Worm (Caenorhabditis elegans) whole organism, midembryonic: ENCODE measurements around the gene nlp-26.

Experiments
- cog-1 ChIP-seq: sonication (generic microtip); optimal IDR thresholded peaks from 2 replicates; lab custom pipeline; 2016; ENCODE audit warnings: missing genetic modification characterization, missing compliant biosample characterization
- med-1 ChIP-seq: sonication (generic microtip); optimal IDR thresholded peaks from 2 replicates; lab custom pipeline; 2017; ENCODE audit warnings: missing genetic modification characterization, mild to moderate bottlenecking, missing compliant biosample characterization, antibody characterized with exemption, missing genetic modification reagents; ENCODE audit not compliant: insufficient read depth
- ref-1 ChIP-seq: fragments of 200-800 bp; sonication (Bioruptor generic); conservative IDR thresholded peaks from 2 replicates; pipeline ENCODE4 v1.3.6; 2022; ENCODE audit warnings: missing genetic modification reagents, missing genetic modification characterization, missing compliant biosample characterization
- tab-1 ChIP-seq: fragments of 200-800 bp; sonication (Bioruptor generic); IDR thresholded peaks from 2 replicates; pipeline ENCODE4 v1.3.6; 2022; ENCODE audit warnings: missing genetic modification characterization, missing compliant biosample characterization

DNA sequence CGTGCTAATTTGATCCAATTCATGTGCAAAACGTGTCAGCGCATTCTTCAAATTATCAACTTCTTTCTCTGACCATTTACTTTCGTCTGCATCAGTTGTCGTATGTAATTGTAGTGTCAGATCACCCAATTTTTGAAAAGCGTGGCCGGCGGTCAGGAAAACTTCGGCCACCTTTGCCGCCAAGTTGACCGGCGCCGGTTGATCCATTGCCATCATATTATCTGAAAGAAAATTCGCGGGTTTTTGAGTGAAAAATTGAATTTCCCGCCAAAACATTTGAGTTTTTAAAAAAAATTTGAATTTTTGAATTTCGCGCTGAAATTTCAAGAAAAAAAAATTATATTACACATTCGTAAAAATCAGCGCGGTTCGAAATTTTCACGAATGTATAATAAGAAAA, 24.6 kb downstream of the nlp-26 start:
- TF ChIP-seq med-1 (GFP tag; lab: Kevin White, UChicago), result no peak
- no peak for TF ChIP-seq tab-1 (GFP tag; lab: Robert Waterston, UW)
- TF ChIP-seq ref-1 (GFP tag; lab: Robert Waterston, UW), result no peak
- TF ChIP-seq cog-1 (tag; lab: Kevin White, UChicago), result no peak
